Worm (Caenorhabditis elegans): ENCODE results near the gene F02D8.4.
A peak's percentile ranks its signal among the peaks of the same experiment; 100 is the strongest.

F02D8.4 gene

ce11 chrV:14984593-14984992 is at the start of gene F02D8.4:
TSS of gene F02D8.4 (plus strand) at chrV:14984893.
- no peak for TF ChIP-seq nhr-12 (tag; optimal IDR thresholded peaks at IDR 0.05)

- TF ChIP-seq sea-2 (GFP tag; optimal IDR thresholded peaks at IDR 0.05) (no peak), eor-1 (tag; optimal IDR thresholded peaks at IDR 0.05) (no peak), jun-1 (tag; optimal IDR thresholded peaks at IDR 0.05) (no peak), mdl-1 (tag; optimal IDR thresholded peaks at IDR 0.05) (no peak), nhr-76 (tag; optimal IDR thresholded peaks at IDR 0.05) (no peak), hmg-11 (tag; optimal IDR thresholded peaks at IDR 0.05) (no peak), snpc-4 (tag; optimal IDR thresholded peaks at IDR 0.05) (no peak), nhr-43 (tag; optimal IDR thresholded peaks at IDR 0.05; ENCODE audit: poor library complexity, severe bottlenecking) (no peak), daf-12 (tag; optimal IDR thresholded peaks at IDR 0.05) (no peak)
Observed at ce11 chrV:14936587-14936986, 48.1 kb upstream of the F02D8.4 start, which contains the start of gene C30G7.2. TSS of gene C30G7.2 (plus strand) at chrV:14936887.

ce11 chrV:14942898-14943297 is 41.8 kb upstream of the F02D8.4 start:
- TF ChIP-seq lsy-12 (tag; optimal IDR thresholded peaks at IDR 0.05): no peak

ce11 chrV:14943774-14944173 is 40.9 kb upstream of the F02D8.4 start:
- TF ChIP-seq ceh-28 (tag; optimal IDR thresholded peaks at IDR 0.05): peak; percentile 67
- no peak for TF ChIP-seq nhr-67 (tag; optimal IDR thresholded peaks at IDR 0.05)

- TF ChIP-seq ceh-28 (tag; optimal IDR thresholded peaks at IDR 0.05) (peak; percentile 46), lin-39 (tag; optimal IDR thresholded peaks at IDR 0.05) (no peak)
Observed at ce11 chrV:14945124-14945523, 39.6 kb upstream of the F02D8.4 start.

ce11 chrV:14945697-14946096 is 39.0 kb upstream of the F02D8.4 start, which contains the start of gene C30G7.3:
TSS of gene C30G7.3 (minus strand) at chrV:14945704.
- no peak for TF ChIP-seq nhr-28 (tag; optimal IDR thresholded peaks at IDR 0.05)
- peak; percentile 65 for TF ChIP-seq ceh-28 (tag; optimal IDR thresholded peaks at IDR 0.05)

ce11 chrV:14947022-14947421 is 37.7 kb upstream of the F02D8.4 start, which contains the start of gene C30G7.4:
TSS of gene C30G7.4 (minus strand) at chrV:14947122.
- no peak for TF ChIP-seq ceh-16 (tag; optimal IDR thresholded peaks at IDR 0.05)
- TF ChIP-seq ZK546.5 (tag; optimal IDR thresholded peaks at IDR 0.05): no peak
- no peak for TF ChIP-seq nfya-1 (tag; optimal IDR thresholded peaks at IDR 0.05; ENCODE audit: insufficient read depth)
- no peak for TF ChIP-seq eor-1 (tag; optimal IDR thresholded peaks at IDR 0.05)
- TF ChIP-seq nhr-237 (tag; optimal IDR thresholded peaks at IDR 0.05): no peak
- no peak for TF ChIP-seq nhr-12 (tag; optimal IDR thresholded peaks at IDR 0.05)
- no peak for TF ChIP-seq nhr-11 (tag; optimal IDR thresholded peaks at IDR 0.05)
- TF ChIP-seq zag-1 (tag; optimal IDR thresholded peaks at IDR 0.05): no peak
- TF ChIP-seq fkh-10 (GFP tag; optimal IDR thresholded peaks at IDR 0.05): no peak
- TF ChIP-seq egl-5 (tag; optimal IDR thresholded peaks at IDR 0.05): no peak

- peak; percentile 86 for TF ChIP-seq pha-4 (tag; optimal IDR thresholded peaks at IDR 0.05)
- no peak for TF ChIP-seq lsy-12 (tag; optimal IDR thresholded peaks at IDR 0.05)
- TF ChIP-seq fkh-2 (tag; optimal IDR thresholded peaks at IDR 0.05): no peak
- no peak for TF ChIP-seq eor-1 (tag; optimal IDR thresholded peaks at IDR 0.05)
- TF ChIP-seq hmg-11 (tag; optimal IDR thresholded peaks at IDR 0.05): peak; percentile 2
- TF ChIP-seq lin-39 (tag; optimal IDR thresholded peaks at IDR 0.05): peak; percentile 61
Observed at ce11 chrV:14948566-14948965, 36.1 kb upstream of the F02D8.4 start.

ce11 chrV:14949477-14949876 is 35.2 kb upstream of the F02D8.4 start, which contains the start of gene hil-1:
TSS of gene hil-1 (plus strand) at chrV:14949777.
- TF ChIP-seq ceh-82 (tag; optimal IDR thresholded peaks at IDR 0.05): no peak
- no peak for TF ChIP-seq tbx-2 (tag; optimal IDR thresholded peaks at IDR 0.05)
- TF ChIP-seq daf-12 (tag; optimal IDR thresholded peaks at IDR 0.05): no peak
- no peak for TF ChIP-seq pqm-1 (tag; optimal IDR thresholded peaks at IDR 0.05)
- TF ChIP-seq ZK546.5 (tag; optimal IDR thresholded peaks at IDR 0.05): no peak
- TF ChIP-seq lsy-12 (tag; optimal IDR thresholded peaks at IDR 0.05): no peak
- TF ChIP-seq ceh-28 (tag; optimal IDR thresholded peaks at IDR 0.05): no peak
- TF ChIP-seq hmg-11 (tag; optimal IDR thresholded peaks at IDR 0.05): no peak
- TF ChIP-seq nfya-1 (tag; optimal IDR thresholded peaks at IDR 0.05; ENCODE audit: insufficient read depth): no peak
- TF ChIP-seq jun-1 (tag; optimal IDR thresholded peaks at IDR 0.05): no peak
- TF ChIP-seq nhr-43 (tag; optimal IDR thresholded peaks at IDR 0.05; ENCODE audit: poor library complexity, severe bottlenecking): no peak

All from whole organism, L3 larva.